Fruit fly (Drosophila melanogaster) whole organism, embryonic: Measurements from ENCODE around the gene CG31174.

Source experiments
- Antp ChIP-seq: fragments of 200-800 bp; sonication (Bioruptor generic); optimal IDR thresholded peaks from 3 replicates; lab custom pipeline; 2016; ENCODE audit warnings: missing biosample characterization, missing genetic modification characterization
- Awh ChIP-seq: fragments of 200-800 bp; sonication (Bioruptor generic); IDR thresholded peaks from 2 replicates; pipeline ENCODE4, ENCODE4 v1.3.6; 2022; ENCODE audit warnings: missing biosample characterization, missing genetic modification characterization
- B-H2 ChIP-seq: fragments of 200-800 bp; sonication (Bioruptor generic); optimal IDR thresholded peaks from 2 replicates; lab custom pipeline; 2018; ENCODE audit warnings: missing biosample characterization, mild to moderate bottlenecking, missing genetic modification characterization
- Bteb2 ChIP-seq: fragments of 200-800 bp; sonication (Bioruptor generic); optimal IDR thresholded peaks from 2 replicates; lab custom pipeline; 2016; ENCODE audit warnings: missing biosample characterization, missing genetic modification characterization
- CG10274 ChIP-seq: fragments of 200-800 bp; sonication (Bioruptor generic); optimal IDR thresholded peaks from 3 replicates; lab custom pipeline; 2017; ENCODE audit warnings: missing biosample characterization, mild to moderate bottlenecking, missing genetic modification characterization
- CG11085 ChIP-seq: fragments of 200-800 bp; sonication (Bioruptor generic); IDR thresholded peaks from 2 replicates; pipeline ENCODE4 v1.3.6; 2022; ENCODE audit warnings: missing biosample characterization, missing genetic modification characterization
- CG11456 ChIP-seq: fragments of 200-800 bp; sonication (Bioruptor generic); IDR thresholded peaks from 3 replicates; pipeline ENCODE4 v1.3.6; 2022; ENCODE audit warnings: missing biosample characterization, missing genetic modification characterization
- CG12071 ChIP-seq: fragments of 200-800 bp; sonication (Bioruptor generic); optimal IDR thresholded peaks from 3 replicates; lab custom pipeline; 2018; ENCODE audit warnings: missing biosample characterization, mild to moderate bottlenecking, missing genetic modification characterization
- CG14965 ChIP-seq: fragments of 200-800 bp; sonication (Bioruptor generic); optimal IDR thresholded peaks from 2 replicates; lab custom pipeline; 2016; ENCODE audit warnings: missing biosample characterization, missing genetic modification characterization, borderline replicate concordance
- CG1529 ChIP-seq: fragments of 200-800 bp; sonication (Bioruptor generic); optimal IDR thresholded peaks from 3 replicates; lab custom pipeline; 2018; ENCODE audit warnings: missing biosample characterization, missing genetic modification characterization
- CG16815 ChIP-seq: fragments of 200-800 bp; sonication (Bioruptor generic); optimal IDR thresholded peaks from 3 replicates; lab custom pipeline; 2017; ENCODE audit warnings: missing biosample characterization, mild to moderate bottlenecking, missing genetic modification characterization
- CG17328 ChIP-seq: fragments of 200-800 bp; sonication (Bioruptor generic); IDR thresholded peaks from 2 replicates; pipeline ENCODE4 v1.3.6; 2022; ENCODE audit warnings: missing biosample characterization, missing genetic modification characterization
- CG18011 ChIP-seq: fragments of 200-800 bp; sonication (Bioruptor generic); optimal IDR thresholded peaks from 2 replicates; lab custom pipeline; 2017; ENCODE audit warnings: missing biosample characterization, missing genetic modification characterization, mild to moderate bottlenecking, moderate library complexity, missing genotype
- CG2199 ChIP-seq: fragments of 200-800 bp; sonication (Bioruptor generic); IDR thresholded peaks from 3 replicates; pipeline ENCODE4 v1.3.6; 2022; ENCODE audit warnings: missing biosample characterization, missing genetic modification characterization
- CG2202 ChIP-seq: fragments of 200-800 bp; sonication (Bioruptor generic); optimal IDR thresholded peaks from 2 replicates; lab custom pipeline; 2018; ENCODE audit warnings: missing biosample characterization, mild to moderate bottlenecking, missing genetic modification characterization
- CG30020 ChIP-seq: fragments of 200-800 bp; optimal IDR thresholded peaks from 2 replicates; lab custom pipeline; 2019; ENCODE audit warnings: missing biosample characterization, mild to moderate bottlenecking, missing genetic modification characterization, moderate library complexity
- CG31441 ChIP-seq: fragments of 200-800 bp; sonication (Bioruptor generic); IDR thresholded peaks from 2 replicates; pipeline ENCODE4 v1.3.6; 2022; ENCODE audit warnings: missing biosample characterization, missing genetic modification characterization
- CG3163 ChIP-seq: fragments of 200-800 bp; sonication (Bioruptor generic); optimal IDR thresholded peaks from 3 replicates; lab custom pipeline; 2016; ENCODE audit warnings: missing biosample characterization, missing genetic modification characterization
- CG42726 ChIP-seq: fragments of 200-800 bp; sonication (Bioruptor generic); IDR thresholded peaks from 2 replicates; pipeline ENCODE4 v1.3.6; 2022; ENCODE audit warnings: missing biosample characterization, missing genetic modification characterization; ENCODE audit not compliant: partially characterized antibody
- CG7987 ChIP-seq: fragments of 200-800 bp; sonication (Bioruptor generic); optimal IDR thresholded peaks from 2 replicates; lab custom pipeline; 2018; ENCODE audit warnings: missing biosample characterization, mild to moderate bottlenecking, missing genetic modification characterization, moderate library complexity
- CG8765 ChIP-seq: fragments of 200-800 bp; sonication (Bioruptor generic); IDR thresholded peaks from 2 replicates; pipeline ENCODE4 v1.3.6; 2022; ENCODE audit warnings: missing biosample characterization, missing genetic modification characterization
- CG8924 ChIP-seq: fragments of 200-800 bp; optimal IDR thresholded peaks from 3 replicates; lab custom pipeline; 2019; ENCODE audit warnings: missing biosample characterization, mild to moderate bottlenecking, missing genetic modification characterization, moderate library complexity
- CG9797 ChIP-seq: fragments of 200-800 bp; sonication (Bioruptor generic); optimal IDR thresholded peaks from 3 replicates; lab custom pipeline; 2018; ENCODE audit warnings: missing biosample characterization, mild to moderate bottlenecking, missing genetic modification characterization
- Dp ChIP-seq: fragments of 200-800 bp; sonication (Bioruptor generic); optimal IDR thresholded peaks from 2 replicates; lab custom pipeline; 2018; ENCODE audit warnings: missing biosample characterization, mild to moderate bottlenecking, missing genetic modification characterization, moderate library complexity
- HLHmδ ChIP-seq: fragments of 200-800 bp; sonication (Bioruptor generic); optimal IDR thresholded peaks from 2 replicates; lab custom pipeline; 2018; ENCODE audit warnings: missing biosample characterization, mild to moderate bottlenecking, missing genetic modification characterization, moderate library complexity
- Lim3 ChIP-seq: fragments of 200-800 bp; sonication (Bioruptor generic); IDR thresholded peaks from 2 replicates; pipeline ENCODE4 v1.3.6; 2022; ENCODE audit warnings: missing biosample characterization, missing genetic modification characterization
- Myb ChIP-seq: fragments of 200-800 bp; sonication (Bioruptor generic); optimal IDR thresholded peaks from 2 replicates; lab custom pipeline; 2016; ENCODE audit warnings: missing biosample characterization, missing genetic modification characterization
- NC2β ChIP-seq: fragments of 200-800 bp; sonication (Bioruptor generic); optimal IDR thresholded peaks from 2 replicates; lab custom pipeline; 2016; ENCODE audit warnings: missing biosample characterization, missing genetic modification characterization
- Ssrp ChIP-seq: fragments of 200-800 bp; sonication (Bioruptor generic); optimal IDR thresholded peaks from 2 replicates; lab custom pipeline; 2018; ENCODE audit warnings: missing biosample characterization, mild to moderate bottlenecking, missing genetic modification characterization, moderate library complexity
- Taf1 ChIP-seq: fragments of 200-800 bp; sonication (Bioruptor generic); IDR thresholded peaks from 2 replicates; pipeline ENCODE4 v1.3.6; 2022; ENCODE audit warnings: missing biosample characterization, missing genetic modification characterization
- ash1 ChIP-seq: fragments of 200-800 bp; sonication (Bioruptor generic); optimal IDR thresholded peaks from 2 replicates; lab custom pipeline; 2018; ENCODE audit warnings: missing biosample characterization, mild to moderate bottlenecking, missing genetic modification characterization
- az2 ChIP-seq: fragments of 200-800 bp; sonication (Bioruptor generic); optimal IDR thresholded peaks from 3 replicates; lab custom pipeline; 2016; ENCODE audit warnings: missing biosample characterization, missing genetic modification characterization
- bab2 ChIP-seq: fragments of 200-800 bp; sonication (Bioruptor generic); optimal IDR thresholded peaks from 2 replicates; lab custom pipeline; 2016; ENCODE audit warnings: missing biosample characterization, missing genetic modification characterization
- chm ChIP-seq: fragments of 200-800 bp; sonication (Bioruptor generic); IDR thresholded peaks from 2 replicates; pipeline ENCODE4 v1.3.6; 2022; ENCODE audit warnings: missing biosample characterization, missing genetic modification characterization
- ci ChIP-seq: fragments of 200-800 bp; sonication (Bioruptor generic); IDR thresholded peaks from 3 replicates; pipeline ENCODE4 v1.3.6; 2022; ENCODE audit warnings: missing biosample characterization, missing genetic modification characterization
- gfzf ChIP-seq: fragments of 200-800 bp; sonication (Bioruptor generic); optimal IDR thresholded peaks from 2 replicates; lab custom pipeline; 2016; ENCODE audit warnings: missing biosample characterization, mild to moderate bottlenecking, missing genetic modification characterization, moderate library complexity
- her ChIP-seq: fragments of 200-800 bp; sonication (Bioruptor generic); optimal IDR thresholded peaks from 2 replicates; lab custom pipeline; 2016; ENCODE audit warnings: missing biosample characterization, missing genetic modification characterization
- insv ChIP-seq, 2 experiments: fragments of 200-800 bp; sonication (Bioruptor generic); optimal IDR thresholded peaks; 3 replicates each; lab custom pipeline; 2016 to 2018; ENCODE audit warnings: missing biosample characterization in 2 of 2, missing genetic modification characterization in 2 of 2
- maf-S ChIP-seq: fragments of 200-800 bp; sonication (Bioruptor generic); optimal IDR thresholded peaks from 2 replicates; lab custom pipeline; 2016; ENCODE audit warnings: missing biosample characterization, missing genetic modification characterization
- pfk ChIP-seq: fragments of 200-800 bp; sonication (Bioruptor generic); optimal IDR thresholded peaks from 2 replicates; lab custom pipeline; 2018; ENCODE audit warnings: missing biosample characterization, mild to moderate bottlenecking, missing genetic modification characterization, moderate library complexity
- pros ChIP-seq: fragments of 200-800 bp; sonication (Bioruptor generic); optimal IDR thresholded peaks from 3 replicates; lab custom pipeline; 2019; ENCODE audit warnings: missing biosample characterization, mild to moderate bottlenecking, missing genetic modification characterization, moderate library complexity
- pzg ChIP-seq: fragments of 200-800 bp; sonication (Bioruptor generic); optimal IDR thresholded peaks from 3 replicates; lab custom pipeline; 2018; ENCODE audit warnings: missing biosample characterization, mild to moderate bottlenecking, missing genetic modification characterization, moderate library complexity
- repo ChIP-seq: fragments of 200-800 bp; sonication (Bioruptor generic); optimal IDR thresholded peaks from 2 replicates; lab custom pipeline; 2016; ENCODE audit warnings: missing biosample characterization, missing genetic modification characterization
- scrt ChIP-seq: fragments of 200-800 bp; sonication (Bioruptor generic); optimal IDR thresholded peaks from 2 replicates; lab custom pipeline; 2018; ENCODE audit warnings: missing biosample characterization, mild to moderate bottlenecking, missing genetic modification characterization, moderate library complexity
- seq ChIP-seq: fragments of 200-800 bp; sonication (Bioruptor generic); IDR thresholded peaks from 2 replicates; pipeline ENCODE4 v1.3.6; 2022; ENCODE audit warnings: missing biosample characterization, missing genetic modification characterization
- shn ChIP-seq: fragments of 200-800 bp; sonication (Bioruptor generic); optimal IDR thresholded peaks from 3 replicates; lab custom pipeline; 2016; ENCODE audit warnings: missing biosample characterization, missing genetic modification characterization
- sob ChIP-seq: fragments of 200-800 bp; sonication (Bioruptor generic); IDR thresholded peaks from 2 replicates; pipeline ENCODE4 v1.3.6; 2022; ENCODE audit warnings: missing biosample characterization, missing genetic modification characterization
- stwl ChIP-seq: fragments of 200-800 bp; sonication (Bioruptor generic); optimal IDR thresholded peaks from 3 replicates; lab custom pipeline; 2018; ENCODE audit warnings: missing biosample characterization, mild to moderate bottlenecking, missing genetic modification characterization, moderate library complexity
- tgo ChIP-seq: fragments of 200-800 bp; sonication (Bioruptor generic); IDR thresholded peaks from 3 replicates; pipeline ENCODE4 v1.3.6; 2022; ENCODE audit warnings: missing biosample characterization, missing genetic modification characterization

Gene CG31174

dm6 chr3R:21856098-21856872 lies 13.0 kb downstream of the CG31174 start, which contains the start of gene glec (continued):
- peak; percentile 92 for TF ChIP-seq gfzf
- peak; percentile 61 for TF ChIP-seq her (GFP tag; lab: Kevin White, UChicago)
- no peak for TF ChIP-seq CG1529 (GFP tag; lab: Kevin White, UChicago)
- peak; percentile 91 for TF ChIP-seq CG42726
- TF ChIP-seq CG7987: peak; percentile 61
- TF ChIP-seq sob: peak; percentile 34; the same call in 1 of the 2 replicates
- peak in 1 of 2 experiments; percentile 41 for TF ChIP-seq insv (GFP tag; optimal IDR thresholded peaks at IDR 0.05; lab: Kevin White, UChicago)
- TF ChIP-seq HLHmδ (GFP tag; lab: Kevin White, UChicago): peak; percentile 87
- no peak for TF ChIP-seq Bteb2 (GFP tag; lab: Kevin White, UChicago)
- no peak for TF ChIP-seq bab2 (GFP tag; lab: Kevin White, UChicago)
- TF ChIP-seq CG11456 (GFP tag; lab: Robert Waterston, UW): 0 out of 3 replicates have a peak, but pooled peaks have one; percentile 37
- TF ChIP-seq tgo (GFP tag; lab: Robert Waterston, UW): 0 out of 3 replicates have a peak, but pooled peaks have one; percentile 31
- TF ChIP-seq CG9797: peak; percentile 86
- no peak for TF ChIP-seq Lim3 (GFP tag; lab: Robert Waterston, UW)
- TF ChIP-seq Ssrp (tag; lab: Kevin White, UChicago): peak; percentile 47
- no peak for TF ChIP-seq Taf1 (GFP tag; lab: Robert Waterston, UW)
- TF ChIP-seq CG10274 (GFP tag; lab: Kevin White, UChicago): no peak
- peak; percentile 100 for TF ChIP-seq CG3163 (GFP tag; lab: Kevin White, UChicago)
- no peak for TF ChIP-seq CG2202 (tag; lab: Kevin White, UChicago)
- TF ChIP-seq az2 (GFP tag; lab: Kevin White, UChicago): peak; percentile 13
- TF ChIP-seq CG18011: no peak
- TF ChIP-seq CG30020: no peak
- TF ChIP-seq pfk: peak; percentile 53
- TF ChIP-seq Myb (GFP tag; lab: Kevin White, UChicago): peak; percentile 9
- TF ChIP-seq CG16815 (GFP tag; lab: Kevin White, UChicago): peak; percentile 7
- TF ChIP-seq pzg (GFP tag; lab: Kevin White, UChicago): peak; percentile 70
- peak; percentile 53 for TF ChIP-seq CG12071 (GFP tag; lab: Kevin White, UChicago)
- TF ChIP-seq Dp (GFP tag; lab: Kevin White, UChicago): peak; percentile 9
- TF ChIP-seq CG17328: peak; percentile 45; the same call in 1 of the 2 replicates
- TF ChIP-seq CG11085 (GFP tag; lab: Robert Waterston, UW): 0 out of 2 replicates have a peak, but pooled peaks have one; percentile 11
- peak; percentile 87 for TF ChIP-seq NC2β
- TF ChIP-seq ci (GFP tag; lab: Robert Waterston, UW): peak; percentile 90
- peak; percentile 57 for TF ChIP-seq Antp (GFP tag; lab: Kevin White, UChicago)
- peak; percentile 5; the same call in 1 of the 2 replicates for TF ChIP-seq Awh (GFP tag; lab: Robert Waterston, UW)
- TF ChIP-seq CG14965 (GFP tag; lab: Kevin White, UChicago): no peak
- peak; percentile 86; the same call in 2 of the 3 replicates for TF ChIP-seq CG2199 (GFP tag; lab: Robert Waterston, UW)
- TF ChIP-seq ash1: peak; percentile 86
- peak; percentile 51 for TF ChIP-seq maf-S (GFP tag; lab: Kevin White, UChicago)
- peak; percentile 70 for TF ChIP-seq stwl (tag; lab: Kevin White, UChicago)
- peak; percentile 50; the same call in 1 of the 2 replicates for TF ChIP-seq seq (GFP tag; lab: Robert Waterston, UW)
- TF ChIP-seq CG8924 (tag; lab: Kevin White, UChicago): peak; percentile 52
- peak; percentile 0 for TF ChIP-seq repo (GFP tag; lab: Kevin White, UChicago)
- TF ChIP-seq B-H2 (GFP tag; lab: Kevin White, UChicago): peak; percentile 8
- TF ChIP-seq shn (GFP tag; lab: Kevin White, UChicago): no peak
- TF ChIP-seq CG8765 (GFP tag; lab: Robert Waterston, UW): no peak
- TF ChIP-seq scrt (GFP tag; lab: Kevin White, UChicago): peak; percentile 21
- TF ChIP-seq pros: peak; percentile 8
- peak; percentile 96 for TF ChIP-seq chm (GFP tag; lab: Robert Waterston, UW)
- TF ChIP-seq CG31441 (GFP tag; lab: Robert Waterston, UW): peak; percentile 28; the same call in 1 of the 2 replicates
